Worm (Caenorhabditis elegans): ENCODE results near the gene mtrf-1L.
A peak's percentile ranks its signal among the peaks of the same experiment; 100 is the strongest.
"Not testable (repeated sequence)": the region's sequence is repeated elsewhere in the genome, so short reads cannot be mapped to it uniquely, and the experiment has no call there.

mtrf-1L gene

DNA sequence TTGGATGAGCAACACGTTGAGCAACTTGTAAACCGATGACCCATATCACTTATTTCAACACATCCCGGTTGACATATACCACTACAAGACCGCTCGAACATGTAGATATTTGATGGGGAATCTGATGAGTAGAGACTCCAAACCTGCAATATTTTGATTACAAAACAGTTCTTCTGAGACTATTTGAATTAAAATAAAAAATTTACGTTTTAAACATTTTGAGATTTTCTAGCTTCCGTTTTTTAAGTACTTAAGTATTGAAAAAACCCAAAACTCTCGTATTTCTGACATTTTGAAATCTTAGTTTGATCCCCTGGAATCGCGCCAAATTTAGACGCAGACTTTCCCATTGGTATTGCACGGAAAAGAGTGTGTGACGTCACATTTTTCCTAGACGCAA is 29.7 kb upstream of the mtrf-1L start, which contains the start of gene C24D10.49:
C24D10.49 (minus strand) TSS at position 101 of the 400 bp plus-strand sequence.
- TF ChIP-seq mab-5 (tag; optimal IDR thresholded peaks at IDR 0.05) (no peak), unc-39 (tag; optimal IDR thresholded peaks at IDR 0.05) (no peak), zip-8 (tag; optimal IDR thresholded peaks at IDR 0.05) (peak; percentile 58), sem-2 (GFP tag; optimal IDR thresholded peaks at IDR 0.05) (no peak)

DNA sequence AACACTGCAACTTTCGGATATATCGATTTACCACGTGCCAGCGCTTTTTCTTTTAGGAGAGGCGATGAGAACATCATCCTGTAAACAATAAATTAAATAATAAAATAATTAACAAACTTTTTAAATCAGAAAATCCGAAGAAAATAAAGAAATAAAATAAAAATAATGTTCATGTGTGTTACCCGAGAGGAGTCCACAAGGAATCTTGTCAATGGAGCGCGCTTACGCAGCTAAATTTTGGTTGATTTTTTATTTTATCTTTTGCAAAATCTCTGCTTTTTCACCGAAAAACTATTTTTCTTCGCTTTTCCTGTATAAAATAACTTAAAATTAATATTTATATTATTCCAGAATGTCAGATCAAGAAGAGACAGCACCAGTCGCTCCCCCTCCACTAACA is 26.8 kb upstream of the mtrf-1L start, which contains the start of the genes C24D10.6 and C24D10.4:
C24D10.6 (minus strand) TSS at position 78 of the 400 bp plus-strand sequence.
C24D10.4 (plus strand) TSS at position 352 of the 400 bp plus-strand sequence.
- TF ChIP-seq ces-1 (GFP tag; optimal IDR thresholded peaks at IDR 0.05): peak; percentile 22
- no peak for TF ChIP-seq elt-3 (tag; optimal IDR thresholded peaks at IDR 0.05)
- TF ChIP-seq elt-1 (tag; optimal IDR thresholded peaks at IDR 0.05; ENCODE audit: borderline replicate concordance, insufficient read depth): peak; percentile 37

DNA sequence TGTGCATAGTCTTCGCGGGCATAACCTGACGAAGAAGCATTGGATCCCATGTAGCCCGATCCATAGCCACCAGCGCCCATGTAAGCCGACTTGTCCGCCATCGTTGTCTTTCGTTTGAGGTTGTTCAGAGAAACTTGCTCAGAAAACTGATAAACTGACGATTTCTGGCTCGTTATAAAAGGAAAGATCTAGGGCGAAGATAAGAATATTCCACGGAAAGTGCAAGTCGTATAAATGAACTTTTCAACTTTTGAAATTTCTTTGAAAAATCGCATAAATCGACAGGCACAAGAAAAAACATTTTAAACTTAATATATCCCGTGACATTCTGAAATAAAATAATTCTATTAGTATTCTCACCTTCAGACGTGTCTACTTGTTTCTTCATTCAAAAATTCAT is 24.0 kb upstream of the mtrf-1L start, which contains the start of the genes nspd-3 and C24D10.2:
nspd-3 (minus strand) TSS at position 101 of the 400 bp plus-strand sequence.
C24D10.2 (plus strand) TSS at position 399 of the 400 bp plus-strand sequence.
- TF ChIP-seq unc-120 (tag; optimal IDR thresholded peaks at IDR 0.05; ENCODE audit: poor library complexity, severe bottlenecking); nhr-2 (tag; optimal IDR thresholded peaks at IDR 0.05); ceh-43 (GFP tag; optimal IDR thresholded peaks at IDR 0.05): not testable (repeated sequence)

DNA sequence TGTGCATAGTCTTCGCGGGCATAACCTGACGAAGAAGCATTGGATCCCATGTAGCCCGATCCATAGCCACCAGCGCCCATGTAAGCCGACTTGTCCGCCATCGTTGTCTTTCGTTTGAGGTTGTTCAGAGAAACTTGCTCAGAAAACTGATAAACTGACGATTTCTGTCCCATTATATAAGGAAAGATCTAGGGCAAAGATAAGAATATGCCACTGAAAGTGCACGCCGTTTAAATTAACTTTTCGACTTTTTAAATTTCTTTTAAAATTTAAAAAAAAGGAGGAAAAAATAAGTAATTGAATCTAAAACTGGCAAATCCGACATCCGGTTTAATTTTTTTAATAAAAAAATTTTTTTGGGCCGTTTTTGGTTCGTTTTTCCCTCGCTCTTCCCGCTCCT is 21.3 kb upstream of the mtrf-1L start, which contains the start of gene nspd-6:
nspd-6 (minus strand) TSS at position 101 of the 400 bp plus-strand sequence.
- not testable (repeated sequence) for TF ChIP-seq unc-62 (GFP tag; optimal IDR thresholded peaks at IDR 0.05); zip-8 (tag; optimal IDR thresholded peaks at IDR 0.05); elt-3 (tag; optimal IDR thresholded peaks at IDR 0.05)

DNA sequence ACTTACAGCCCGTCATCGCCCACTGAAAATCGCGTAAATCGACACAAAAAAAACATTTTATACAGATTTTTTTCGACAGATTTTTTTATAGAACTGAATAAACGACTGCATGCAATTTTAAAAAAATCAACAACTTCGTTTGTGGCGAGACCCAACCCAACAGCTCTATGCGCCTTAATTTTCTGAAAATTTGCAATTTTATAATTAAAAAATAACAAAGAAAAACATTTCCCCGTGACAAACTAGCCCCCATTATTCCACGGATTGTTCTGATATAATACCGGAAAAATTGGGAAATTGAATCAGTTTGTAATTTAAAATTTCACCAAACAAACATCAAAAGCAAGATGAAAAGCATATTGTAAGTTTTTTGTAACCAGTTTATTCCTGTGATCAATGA is 20.9 kb upstream of the mtrf-1L start, which contains the start of gene ptp-5.1:
ptp-5.1 (plus strand) TSS at position 301 of the 400 bp plus-strand sequence.
- no peak for TF ChIP-seq elt-3 (tag; optimal IDR thresholded peaks at IDR 0.05)
- TF ChIP-seq tbx-8 (GFP tag; optimal IDR thresholded peaks at IDR 0.05): no peak
- no peak for TF ChIP-seq ceh-39 (tag; optimal IDR thresholded peaks at IDR 0.05)
- TF ChIP-seq unc-120 (tag; optimal IDR thresholded peaks at IDR 0.05; ENCODE audit: poor library complexity, severe bottlenecking): no peak
- no peak for TF ChIP-seq nhr-12 (tag; optimal IDR thresholded peaks at IDR 0.05)
- no peak for TF ChIP-seq ceh-83 (GFP tag; optimal IDR thresholded peaks at IDR 0.05)
- no peak for TF ChIP-seq ceh-43 (GFP tag; optimal IDR thresholded peaks at IDR 0.05)
- TF ChIP-seq lin-32 (GFP tag; optimal IDR thresholded peaks at IDR 0.05): no peak
- no peak for TF ChIP-seq drap-1 (GFP tag; optimal IDR thresholded peaks at IDR 0.05)
- no peak for TF ChIP-seq nhr-28 (tag; optimal IDR thresholded peaks at IDR 0.05)
- no peak for TF ChIP-seq nhr-2 (tag; optimal IDR thresholded peaks at IDR 0.05)
- no peak for TF ChIP-seq mab-5 (tag; optimal IDR thresholded peaks at IDR 0.05)
- TF ChIP-seq ztf-11 (tag; optimal IDR thresholded peaks at IDR 0.05): no peak
- TF ChIP-seq snpc-4 (tag; optimal IDR thresholded peaks at IDR 0.05): no peak
- no peak for TF ChIP-seq nhr-237 (tag; optimal IDR thresholded peaks at IDR 0.05)
- no peak for TF ChIP-seq unc-62 (GFP tag; optimal IDR thresholded peaks at IDR 0.05)
- TF ChIP-seq cnd-1 (tag; optimal IDR thresholded peaks at IDR 0.05): no peak
- no peak for TF ChIP-seq pha-4 (tag; optimal IDR thresholded peaks at IDR 0.05)
- no peak for TF ChIP-seq mls-2 (tag; optimal IDR thresholded peaks at IDR 0.05)

DNA sequence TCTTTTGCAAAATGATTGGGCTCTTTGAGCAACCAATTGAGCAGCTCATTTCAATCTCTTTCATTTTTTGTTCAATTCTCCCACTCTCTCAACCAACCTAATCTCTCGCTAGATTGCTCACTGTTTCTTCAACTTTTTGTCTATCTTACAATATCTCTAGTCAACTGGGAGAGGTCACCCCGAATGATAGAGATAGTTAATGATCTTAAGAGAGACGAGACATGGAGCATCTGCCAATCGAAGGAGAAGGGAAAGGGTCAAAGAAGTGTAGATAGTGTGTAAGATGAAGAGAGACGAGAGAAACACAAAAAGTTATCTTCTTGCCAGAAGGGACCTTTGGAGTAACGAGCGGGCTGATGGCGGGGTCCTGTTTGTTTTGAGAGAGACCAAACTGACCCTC is 17.6 kb upstream of the mtrf-1L start:
- no peak for TF ChIP-seq nhr-76 (tag; optimal IDR thresholded peaks at IDR 0.05)
- no peak for TF ChIP-seq sem-2 (GFP tag; optimal IDR thresholded peaks at IDR 0.05)
- no peak for TF ChIP-seq lin-13 (tag; optimal IDR thresholded peaks at IDR 0.05)
- TF ChIP-seq ceh-39 (tag; optimal IDR thresholded peaks at IDR 0.05): peak; percentile 68
- no peak for TF ChIP-seq lin-32 (GFP tag; optimal IDR thresholded peaks at IDR 0.05)
- no peak for TF ChIP-seq unc-39 (tag; optimal IDR thresholded peaks at IDR 0.05)
- TF ChIP-seq M03D4.4 (tag; optimal IDR thresholded peaks at IDR 0.05): no peak
- TF ChIP-seq hlh-1 (tag; optimal IDR thresholded peaks at IDR 0.05): peak; percentile 85
- TF ChIP-seq tbx-8 (GFP tag; optimal IDR thresholded peaks at IDR 0.05): no peak
- no peak for TF ChIP-seq nhr-237 (tag; optimal IDR thresholded peaks at IDR 0.05)
- no peak for TF ChIP-seq zip-8 (tag; optimal IDR thresholded peaks at IDR 0.05)
- no peak for TF ChIP-seq pha-4 (tag; optimal IDR thresholded peaks at IDR 0.05)
- no peak for TF ChIP-seq ceh-83 (GFP tag; optimal IDR thresholded peaks at IDR 0.05)
- TF ChIP-seq elt-3 (tag; optimal IDR thresholded peaks at IDR 0.05): no peak
- TF ChIP-seq mab-5 (tag; optimal IDR thresholded peaks at IDR 0.05): no peak
- TF ChIP-seq unc-62 (GFP tag; optimal IDR thresholded peaks at IDR 0.05): peak; percentile 59
- TF ChIP-seq unc-120 (tag; optimal IDR thresholded peaks at IDR 0.05; ENCODE audit: poor library complexity, severe bottlenecking): peak; percentile 75
- TF ChIP-seq lsy-2 (tag; optimal IDR thresholded peaks at IDR 0.05): no peak
- no peak for TF ChIP-seq nhr-12 (tag; optimal IDR thresholded peaks at IDR 0.05)
- no peak for TF ChIP-seq drap-1 (GFP tag; optimal IDR thresholded peaks at IDR 0.05)
- peak; percentile 59 for TF ChIP-seq nhr-2 (tag; optimal IDR thresholded peaks at IDR 0.05)
- no peak for TF ChIP-seq sptf-1 (tag; optimal IDR thresholded peaks at IDR 0.05)
- no peak for TF ChIP-seq ztf-11 (tag; optimal IDR thresholded peaks at IDR 0.05)
- no peak for TF ChIP-seq blmp-1 (tag; optimal IDR thresholded peaks at IDR 0.05)
